Worm (Caenorhabditis elegans) whole organism, L2 larva: ENCODE results near the gene npr-10.
"Not testable (repeated sequence)": the region's sequence is repeated elsewhere in the genome, so short reads cannot be mapped to it uniquely, and the experiment has no call there.

ENCODE experiments used
- C34F6.9 ChIP-seq: fragments of 150-350 bp; optimal IDR thresholded peaks from 2 replicates; lab custom pipeline; 2014; ENCODE audit warnings: missing biosample characterization, missing genetic modification characterization
- F13H6.1 ChIP-seq: sonication (generic microtip); optimal IDR thresholded peaks from 2 replicates; lab custom pipeline; 2016; ENCODE audit warnings: missing genetic modification characterization, missing compliant biosample characterization
- R02D3.7 ChIP-seq: fragments of 150-350 bp; optimal IDR thresholded peaks from 2 replicates; lab custom pipeline; 2014; ENCODE audit warnings: missing biosample characterization, missing genetic modification characterization
- Y55F3AM.14 ChIP-seq: fragments of 200-800 bp; sonication (Bioruptor generic); optimal IDR thresholded peaks from 2 replicates; lab custom pipeline; 2018; ENCODE audit warnings: mild to moderate bottlenecking, missing genetic modification characterization, missing compliant biosample characterization
- ZK546.5 ChIP-seq: sonication (generic microtip); optimal IDR thresholded peaks from 2 replicates; lab custom pipeline; 2017; ENCODE audit warnings: missing biosample characterization, missing genetic modification characterization
- alr-1 ChIP-seq: fragments of 150-350 bp; optimal IDR thresholded peaks from 2 replicates; lab custom pipeline; 2014; ENCODE audit warnings: missing biosample characterization, missing genetic modification characterization
- aly-2 ChIP-seq: fragments of 150-350 bp; optimal IDR thresholded peaks from 2 replicates; lab custom pipeline; 2014; ENCODE audit warnings: missing biosample characterization, missing genetic modification characterization
- ama-1 ChIP-seq: fragments of 150-350 bp; optimal IDR thresholded peaks from 2 replicates; lab custom pipeline; 2018; ENCODE audit warnings: inconsistent platforms
- blmp-1 ChIP-seq: sonication (generic microtip); optimal IDR thresholded peaks from 2 replicates; lab custom pipeline; 2017; ENCODE audit warnings: missing genetic modification characterization, mild to moderate bottlenecking, missing compliant biosample characterization, antibody characterized with exemption, moderate library complexity; ENCODE audit not compliant: insufficient read depth
- ceh-16 ChIP-seq: fragments of 150-350 bp; optimal IDR thresholded peaks from 2 replicates; lab custom pipeline; 2014; ENCODE audit warnings: missing biosample characterization, missing genetic modification characterization
- ceh-82 ChIP-seq: fragments of 150-350 bp; optimal IDR thresholded peaks from 2 replicates; lab custom pipeline; 2014; ENCODE audit warnings: missing biosample characterization, missing genetic modification characterization
- crh-2 ChIP-seq: sonication (generic microtip); optimal IDR thresholded peaks from 2 replicates; lab custom pipeline; 2017; ENCODE audit warnings: missing biosample characterization, missing genetic modification characterization
- dmd-4 ChIP-seq: sonication (generic microtip); optimal IDR thresholded peaks from 2 replicates; lab custom pipeline; 2017; ENCODE audit warnings: missing biosample characterization, missing genetic modification characterization
- egl-27 ChIP-seq: sonication (generic microtip); optimal IDR thresholded peaks from 3 replicates; lab custom pipeline; 2017; ENCODE audit warnings: missing biosample characterization, missing genetic modification reagents, missing genetic modification characterization
- elt-1 ChIP-seq: fragments of 150-350 bp; optimal IDR thresholded peaks from 2 replicates; lab custom pipeline; 2014; ENCODE audit warnings: missing biosample characterization, missing genetic modification characterization
- elt-3 ChIP-seq: sonication (generic microtip); optimal IDR thresholded peaks from 2 replicates; lab custom pipeline; 2017; ENCODE audit warnings: missing biosample characterization, missing genetic modification characterization
- fos-1 ChIP-seq: fragments of 150-350 bp; optimal IDR thresholded peaks from 2 replicates; lab custom pipeline; 2014; ENCODE audit warnings: missing biosample characterization, missing genetic modification characterization
- gmeb-1 ChIP-seq: fragments of 150-350 bp; optimal IDR thresholded peaks from 2 replicates; lab custom pipeline; 2014; ENCODE audit warnings: missing biosample characterization, missing genetic modification characterization
- lin-11 ChIP-seq: fragments of 150-350 bp; sonication (generic microtip); optimal IDR thresholded peaks from 2 replicates; lab custom pipeline; 2014; ENCODE audit warnings: missing biosample characterization, missing genetic modification characterization, inconsistent platforms, mixed read lengths
- lin-13 ChIP-seq: fragments of 150-350 bp; optimal IDR thresholded peaks from 2 replicates; lab custom pipeline; 2014; ENCODE audit warnings: missing biosample characterization, missing genetic modification reagents, missing genetic modification characterization
- lin-39 ChIP-seq: fragments of 150-350 bp; optimal IDR thresholded peaks from 2 replicates; lab custom pipeline; 2014; ENCODE audit warnings: missing biosample characterization, missing genetic modification reagents, missing genetic modification characterization
- lsy-2 ChIP-seq, 2 experiments: fragments of 150-350 bp in 1 of 2; sonication (generic microtip) in 1 of 2; optimal IDR thresholded peaks; 2 replicates each; lab custom pipeline; 2014 to 2017; ENCODE audit warnings: missing biosample characterization in 2 of 2, missing genetic modification characterization in 2 of 2
- mab-5 ChIP-seq: fragments of 150-350 bp; optimal IDR thresholded peaks from 2 replicates; lab custom pipeline; 2014; ENCODE audit warnings: missing biosample characterization, missing genetic modification characterization
- mbf-1 ChIP-seq: sonication (generic microtip); optimal IDR thresholded peaks from 2 replicates; lab custom pipeline; 2017; ENCODE audit warnings: missing biosample characterization, missing genetic modification characterization
- mdl-1 ChIP-seq, 2 experiments: fragments of 150-350 bp in 1 of 2; sonication (generic microtip) in 1 of 2; optimal IDR thresholded peaks; 2 replicates each; lab custom pipeline; 2017; ENCODE audit warnings: missing biosample characterization in 2 of 2, missing genetic modification characterization in 2 of 2
- nhr-10 ChIP-seq: sonication (generic microtip); optimal IDR thresholded peaks from 2 replicates; lab custom pipeline; 2017; ENCODE audit warnings: missing biosample characterization, missing genetic modification characterization
- nhr-11 ChIP-seq: fragments of 150-350 bp; optimal IDR thresholded peaks from 2 replicates; lab custom pipeline; 2014; ENCODE audit warnings: missing biosample characterization, missing genetic modification characterization
- nhr-12 ChIP-seq: fragments of 150-350 bp; optimal IDR thresholded peaks from 2 replicates; lab custom pipeline; 2014; ENCODE audit warnings: missing biosample characterization, missing genetic modification characterization
- nhr-129 ChIP-seq: fragments of 150-350 bp; optimal IDR thresholded peaks from 2 replicates; lab custom pipeline; 2014; ENCODE audit warnings: missing biosample characterization, missing genetic modification characterization
- nhr-21 ChIP-seq: fragments of 150-350 bp; optimal IDR thresholded peaks from 2 replicates; lab custom pipeline; 2014; ENCODE audit warnings: missing biosample characterization, missing genetic modification characterization
- nhr-23 ChIP-seq: fragments of 150-350 bp; optimal IDR thresholded peaks from 2 replicates; lab custom pipeline; 2014; ENCODE audit warnings: missing biosample characterization, missing genetic modification reagents, missing genetic modification characterization
- nhr-6 ChIP-seq: fragments of 150-350 bp; optimal IDR thresholded peaks from 2 replicates; lab custom pipeline; 2014; ENCODE audit warnings: missing biosample characterization, missing genetic modification characterization
- nhr-77 ChIP-seq: fragments of 150-350 bp; optimal IDR thresholded peaks from 2 replicates; lab custom pipeline; 2014; ENCODE audit warnings: missing biosample characterization, missing genetic modification characterization
- peb-1 ChIP-seq: fragments of 150-350 bp; optimal IDR thresholded peaks from 2 replicates; lab custom pipeline; 2014; ENCODE audit warnings: missing biosample characterization, missing genetic modification characterization
- sem-4 ChIP-seq: fragments of 150-350 bp; optimal IDR thresholded peaks from 2 replicates; lab custom pipeline; 2014; ENCODE audit warnings: missing biosample characterization, missing genetic modification reagents, missing genetic modification characterization
- skn-1 ChIP-seq: sonication (generic microtip); optimal IDR thresholded peaks from 2 replicates; lab custom pipeline; 2017; ENCODE audit warnings: missing biosample characterization, missing genetic modification characterization
- sma-3 ChIP-seq: sonication (generic microtip); optimal IDR thresholded peaks from 2 replicates; lab custom pipeline; 2016; ENCODE audit warnings: missing genetic modification reagents, missing genetic modification characterization, missing compliant biosample characterization
- sma-9 ChIP-seq, 2 experiments: fragments of 150-350 bp in 1 of 2; sonication (generic microtip) in 1 of 2; optimal IDR thresholded peaks; 2 replicates each; lab custom pipeline; 2014 to 2016; ENCODE audit warnings: missing genetic modification characterization in 2 of 2, mild to moderate bottlenecking in 1 of 2, missing biosample characterization in 1 of 2, missing compliant biosample characterization in 1 of 2, missing genetic modification reagents in 1 of 2, moderate library complexity in 1 of 2
- snpc-4 ChIP-seq: fragments of 150-350 bp; optimal IDR thresholded peaks from 2 replicates; lab custom pipeline; 2014; ENCODE audit warnings: missing biosample characterization, missing genetic modification characterization
- unc-39 ChIP-seq: fragments of 150-350 bp; optimal IDR thresholded peaks from 2 replicates; lab custom pipeline; 2014; ENCODE audit warnings: missing biosample characterization, missing genetic modification characterization
- unc-55 ChIP-seq: fragments of 150-350 bp; sonication (generic microtip); optimal IDR thresholded peaks from 3 replicates; lab custom pipeline; 2014; ENCODE audit warnings: missing biosample characterization, missing genetic modification reagents, missing genetic modification characterization
- zag-1 ChIP-seq: fragments of 150-350 bp; optimal IDR thresholded peaks from 2 replicates; lab custom pipeline; 2014; ENCODE audit warnings: missing biosample characterization, missing genetic modification characterization
- ztf-1 ChIP-seq: fragments of 200-800 bp; sonication (Bioruptor generic); conservative IDR thresholded peaks from 2 replicates; pipeline ENCODE4 v1.3.6; 2022; ENCODE audit warnings: missing genetic modification characterization, missing compliant biosample characterization
- ztf-11 ChIP-seq: sonication (generic microtip); optimal IDR thresholded peaks from 2 replicates; lab custom pipeline; 2017; ENCODE audit warnings: missing biosample characterization, missing genetic modification characterization
- ztf-4 ChIP-seq: fragments of 150-350 bp; optimal IDR thresholded peaks from 2 replicates; lab custom pipeline; 2014; ENCODE audit warnings: missing biosample characterization, missing genetic modification characterization

npr-10 gene

ce11 chrX:13046324-13046723, 13.8 kb upstream of the npr-10 start:
- TF ChIP-seq F13H6.1 (peak; percentile 84), Y55F3AM.14 (GFP tag; lab: Kevin White, UChicago) (peak; percentile 66), fos-1 (tag; lab: Kevin White, UChicago) (peak; percentile 84), unc-55 (peak; percentile 93), lin-13 (peak; percentile 90), gmeb-1 (peak; percentile 77), sma-9 (GFP tag; optimal IDR thresholded peaks at IDR 0.05; lab: Kevin White, UChicago) (peak; percentile 91), nhr-129 (tag; lab: Kevin White, UChicago) (peak; percentile 92), sem-4 (tag; lab: Kevin White, UChicago) (peak; percentile 69), C34F6.9 (tag; lab: Kevin White, UChicago) (peak; percentile 80), mab-5 (tag; lab: Kevin White, UChicago) (peak; percentile 48), ztf-4 (peak; percentile 71), egl-27 (tag; lab: Kevin White, UChicago) (peak; percentile 81), ztf-11 (peak; percentile 43), nhr-77 (tag; lab: Kevin White, UChicago) (peak; percentile 37), lin-11 (tag; lab: Kevin White, UChicago) (peak; percentile 85), mbf-1 (tag; lab: Kevin White, UChicago) (peak; percentile 38), nhr-11 (peak; percentile 67), ceh-16 (tag; lab: Kevin White, UChicago) (peak; percentile 39), lsy-2 (tag; optimal IDR thresholded peaks at IDR 0.05; lab: Kevin White, UChicago) (peak; percentile 69 to 81), blmp-1 (tag; lab: Kevin White, UChicago) (peak; percentile 23), nhr-6 (tag; lab: Kevin White, UChicago) (peak; percentile 55), nhr-21 (tag; lab: Kevin White, UChicago) (peak; percentile 86), mdl-1 (tag; optimal IDR thresholded peaks at IDR 0.05; lab: Kevin White, UChicago) (peak in 1 of 2 experiments; percentile 26), crh-2 (peak; percentile 84), zag-1 (tag; lab: Kevin White, UChicago) (peak; percentile 76), sma-3 (GFP tag; lab: Kevin White, UChicago) (peak; percentile 86), lin-39 (tag; lab: Kevin White, UChicago) (peak; percentile 8), nhr-10 (tag; lab: Kevin White, UChicago) (peak; percentile 40), skn-1 (tag; lab: Kevin White, UChicago) (peak; percentile 42)
- TF ChIP-seq sma-9 (tag; optimal IDR thresholded peaks at IDR 0.05; lab: Kevin White, UChicago) = not testable (repeated sequence)

- TF ChIP-seq unc-55 = no peak
- TF ChIP-seq elt-1 (tag; lab: Kevin White, UChicago) = no peak
- no peak for TF ChIP-seq nhr-77 (tag; lab: Kevin White, UChicago)
- TF ChIP-seq aly-2 (tag; lab: Kevin White, UChicago) = no peak
- no peak for TF ChIP-seq ztf-1 (GFP tag; lab: Robert Waterston, UW)
- TF ChIP-seq C34F6.9 (tag; lab: Kevin White, UChicago) = no peak
- no peak for TF ChIP-seq fos-1 (tag; lab: Kevin White, UChicago)
- TF ChIP-seq R02D3.7 (tag; lab: Kevin White, UChicago) = no peak
- TF ChIP-seq dmd-4 = no peak
- TF ChIP-seq nhr-129 (tag; lab: Kevin White, UChicago) = no peak
- no peak for TF ChIP-seq sem-4 (tag; lab: Kevin White, UChicago)
- TF ChIP-seq lin-11 (tag; lab: Kevin White, UChicago) = no peak
- no peak for TF ChIP-seq gmeb-1
- no peak for TF ChIP-seq sma-3 (GFP tag; lab: Kevin White, UChicago)
- no peak for TF ChIP-seq nhr-23 (tag; lab: Kevin White, UChicago)
- no peak for TF ChIP-seq alr-1 (tag; lab: Kevin White, UChicago)
- TF ChIP-seq mbf-1 (tag; lab: Kevin White, UChicago) = no peak
- TF ChIP-seq lsy-2 (tag; optimal IDR thresholded peaks at IDR 0.05; lab: Kevin White, UChicago) = no peak
- no peak for TF ChIP-seq elt-3 (tag; lab: Kevin White, UChicago)
- TF ChIP-seq nhr-12 (tag; lab: Kevin White, UChicago) = no peak
Observed at ce11 chrX:13041830-13042229, 9.3 kb upstream of the npr-10 start.

- TF ChIP-seq nhr-129 (tag; lab: Kevin White, UChicago) (peak; percentile 29), C34F6.9 (tag; lab: Kevin White, UChicago) (peak; percentile 1), ama-1 (no peak), fos-1 (tag; lab: Kevin White, UChicago) (peak; percentile 31), lin-11 (tag; lab: Kevin White, UChicago) (no peak), alr-1 (tag; lab: Kevin White, UChicago) (no peak), peb-1 (no peak), unc-39 (tag; lab: Kevin White, UChicago) (no peak), ceh-16 (tag; lab: Kevin White, UChicago) (no peak), nhr-12 (tag; lab: Kevin White, UChicago) (no peak), ztf-1 (GFP tag; lab: Robert Waterston, UW) (no peak), sma-9 (GFP tag; optimal IDR thresholded peaks at IDR 0.05; lab: Kevin White, UChicago) (peak; percentile 21), sma-9 (tag; optimal IDR thresholded peaks at IDR 0.05; lab: Kevin White, UChicago) (no peak), R02D3.7 (tag; lab: Kevin White, UChicago) (no peak), F13H6.1 (peak; percentile 17), nhr-10 (tag; lab: Kevin White, UChicago) (no peak), ZK546.5 (tag; lab: Kevin White, UChicago) (no peak), egl-27 (tag; lab: Kevin White, UChicago) (peak; percentile 29), ztf-4 (no peak), ceh-82 (tag; lab: Kevin White, UChicago) (no peak), blmp-1 (tag; lab: Kevin White, UChicago) (no peak), nhr-23 (tag; lab: Kevin White, UChicago) (no peak), snpc-4 (no peak), ztf-11 (no peak), lsy-2 (tag; optimal IDR thresholded peaks at IDR 0.05; lab: Kevin White, UChicago) (peak in 1 of 2 experiments; percentile 17), gmeb-1 (peak; percentile 1), zag-1 (tag; lab: Kevin White, UChicago) (no peak), mbf-1 (tag; lab: Kevin White, UChicago) (no peak), skn-1 (tag; lab: Kevin White, UChicago) (no peak), lin-39 (tag; lab: Kevin White, UChicago) (no peak)
Observed at ce11 chrX:13038791-13039190, 6.3 kb upstream of the npr-10 start.
